Worm (Caenorhabditis elegans) whole organism, L4 larva: ENCODE results near the gene tmem-132.
A peak's percentile ranks its signal among the peaks of the same experiment; 100 is the strongest.

ENCODE experiments used
- F10B5.3 ChIP-seq: sonication (generic microtip); optimal IDR thresholded peaks from 2 replicates; lab custom pipeline; 2016; ENCODE audit warnings: mild to moderate bottlenecking, missing genetic modification characterization, missing compliant biosample characterization
- F44E2.7 ChIP-seq: fragments of 200-800 bp; sonication (Bioruptor generic); IDR thresholded peaks from 2 replicates; pipeline ENCODE4 v2.1.2; 2022; ENCODE audit warnings: missing genetic modification characterization, missing compliant biosample characterization
- F49E8.2 ChIP-seq: sonication (generic microtip); optimal IDR thresholded peaks from 2 replicates; lab custom pipeline; 2016; ENCODE audit warnings: missing compliant biosample characterization, mild to moderate bottlenecking, missing genetic modification characterization, borderline replicate concordance
- R02D3.7 ChIP-seq: fragments of 150-350 bp; sonication (generic microtip); optimal IDR thresholded peaks from 3 replicates; lab custom pipeline; 2014; ENCODE audit warnings: missing biosample characterization, missing genetic modification characterization
- T20F7.1 ChIP-seq: fragments of 200-800 bp; sonication (Bioruptor generic); optimal IDR thresholded peaks from 2 replicates; lab custom pipeline; 2018; ENCODE audit warnings: mild to moderate bottlenecking, missing genetic modification characterization, missing compliant biosample characterization
- Y105C5A.15 ChIP-seq: fragments of 200-800 bp; sonication (Bioruptor generic); IDR thresholded peaks from 2 replicates; pipeline ENCODE4 v1.3.6; 2022; ENCODE audit warnings: missing genetic modification characterization, missing compliant biosample characterization
- Y5F2A.4 ChIP-seq: fragments of 200-800 bp; sonication (Bioruptor generic); optimal IDR thresholded peaks from 2 replicates; lab custom pipeline; 2018; ENCODE audit warnings: mild to moderate bottlenecking, missing genetic modification characterization, missing compliant biosample characterization
- Y75B8A.6 ChIP-seq: fragments of 200-800 bp; sonication (Bioruptor generic); IDR thresholded peaks from 2 replicates; pipeline ENCODE4 v1.3.6; 2022; ENCODE audit warnings: missing genetic modification reagents, missing genetic modification characterization, missing compliant biosample characterization
- ZK337.2 ChIP-seq: fragments of 200-800 bp; sonication (Bioruptor generic); IDR thresholded peaks from 2 replicates; pipeline ENCODE4 v1.3.6; 2022; ENCODE audit warnings: missing genetic modification reagents, missing genetic modification characterization, missing compliant biosample characterization
- ZK546.5 ChIP-seq, 2 experiments: sonication (generic microtip); optimal IDR thresholded peaks; 2 replicates each; lab custom pipeline; 2017; ENCODE audit warnings: missing biosample characterization in 2 of 2, missing genetic modification characterization in 2 of 2
- aha-1 ChIP-seq: fragments of 150-350 bp; peaks from one replicate; lab custom pipeline; 2014; ENCODE audit warnings: missing biosample characterization, missing genetic modification characterization
- ama-1 ChIP-seq: fragments of 150-350 bp; optimal IDR thresholded peaks from 2 replicates; lab custom pipeline; 2014; ENCODE audit warnings: inconsistent platforms, mixed read lengths
- attf-4 ChIP-seq: sonication (generic microtip); optimal IDR thresholded peaks from 3 replicates; lab custom pipeline; 2017; ENCODE audit warnings: missing biosample characterization, missing genetic modification characterization
- ceh-44 ChIP-seq: fragments of 200-800 bp; sonication (Bioruptor generic); IDR thresholded peaks from 2 replicates; pipeline ENCODE4 v1.3.6; 2022; ENCODE audit warnings: missing genetic modification reagents, missing genetic modification characterization, missing compliant biosample characterization
- ceh-62 ChIP-seq: sonication (generic microtip); optimal IDR thresholded peaks from 2 replicates; lab custom pipeline; 2017; ENCODE audit warnings: missing biosample characterization, missing genetic modification characterization
- ceh-82 ChIP-seq: sonication (generic microtip); optimal IDR thresholded peaks from 2 replicates; lab custom pipeline; 2017; ENCODE audit warnings: missing biosample characterization, missing genetic modification characterization
- ces-1 ChIP-seq: fragments of 150-350 bp; sonication (generic microtip); optimal IDR thresholded peaks from 4 replicates; lab custom pipeline; 2014; ENCODE audit warnings: missing biosample characterization, missing genetic modification reagents, missing genetic modification characterization
- daf-12 ChIP-seq: fragments of 150-350 bp; optimal IDR thresholded peaks from 2 replicates; lab custom pipeline; 2014; ENCODE audit warnings: missing biosample characterization, missing genetic modification reagents, missing genetic modification characterization
- daf-8 ChIP-seq: fragments of 200-800 bp; sonication (Bioruptor generic); IDR thresholded peaks from 2 replicates; pipeline ENCODE4 v1.3.6; 2022; ENCODE audit warnings: missing genetic modification characterization, missing compliant biosample characterization
- dmd-9 ChIP-seq: fragments of 200-800 bp; sonication (Bioruptor generic); IDR thresholded peaks from 2 replicates; pipeline ENCODE4 v1.3.6; 2022; ENCODE audit warnings: missing genetic modification reagents, missing genetic modification characterization, missing compliant biosample characterization
- hif-1 ChIP-seq, 2 experiments: sonication (generic microtip); optimal IDR thresholded peaks; 2 replicates each; lab custom pipeline; 2016 to 2017; ENCODE audit warnings: missing compliant biosample characterization in 2 of 2, missing genetic modification characterization in 2 of 2, missing genetic modification reagents in 2 of 2, missing genotype in 2 of 2, mild to moderate bottlenecking in 1 of 2
- hmg-1.1 ChIP-seq: fragments of 200-800 bp; sonication (Bioruptor generic); IDR thresholded peaks from 2 replicates; pipeline ENCODE4 v1.3.6; 2022; ENCODE audit warnings: missing genetic modification reagents, missing genetic modification characterization, missing compliant biosample characterization
- jun-1 ChIP-seq: fragments of 150-350 bp; optimal IDR thresholded peaks from 2 replicates; lab custom pipeline; 2014; ENCODE audit warnings: missing biosample characterization, missing genetic modification reagents, missing genetic modification characterization
- lin-13 ChIP-seq: fragments of 150-350 bp; optimal IDR thresholded peaks from 2 replicates; lab custom pipeline; 2014; ENCODE audit warnings: missing biosample characterization, missing genetic modification reagents, missing genetic modification characterization
- lir-3 ChIP-seq: sonication (generic microtip); optimal IDR thresholded peaks from 2 replicates; lab custom pipeline; 2016; ENCODE audit warnings: mild to moderate bottlenecking, missing genetic modification characterization, missing compliant biosample characterization
- madf-5 ChIP-seq, 2 experiments: fragments of 200-800 bp; sonication (Bioruptor generic); IDR thresholded peaks; 2 replicates each; pipeline ENCODE4 v1.3.6; 2022; ENCODE audit warnings: missing compliant biosample characterization in 2 of 2, missing genetic modification characterization in 2 of 2
- madf-9 ChIP-seq: fragments of 200-800 bp; sonication (Bioruptor generic); conservative IDR thresholded peaks from 2 replicates; pipeline ENCODE4 v1.3.6; 2022; ENCODE audit warnings: missing genetic modification reagents, missing genetic modification characterization, missing compliant biosample characterization
- mep-1 ChIP-seq: fragments of 150-350 bp; sonication (generic microtip); optimal IDR thresholded peaks from 3 replicates; lab custom pipeline; 2014; ENCODE audit warnings: missing biosample characterization, missing genetic modification characterization
- mes-2 ChIP-seq: sonication (generic microtip); optimal IDR thresholded peaks from 2 replicates; lab custom pipeline; 2016; ENCODE audit warnings: missing genotype, mild to moderate bottlenecking, missing genetic modification characterization, missing compliant biosample characterization; ENCODE audit not compliant: poor library complexity, severe bottlenecking
- mxl-3 ChIP-seq: fragments of 200-800 bp; sonication (Bioruptor generic); optimal IDR thresholded peaks from 2 replicates; lab custom pipeline; 2018; ENCODE audit warnings: mild to moderate bottlenecking, missing genetic modification characterization, missing compliant biosample characterization
- nhr-25 ChIP-seq: sonication (generic microtip); optimal IDR thresholded peaks from 2 replicates; lab custom pipeline; 2017; ENCODE audit warnings: missing genetic modification characterization, mild to moderate bottlenecking, missing compliant biosample characterization, antibody characterized with exemption, moderate library complexity, borderline replicate concordance; ENCODE audit not compliant: insufficient read depth
- nhr-28 ChIP-seq: fragments of 150-350 bp; optimal IDR thresholded peaks from 2 replicates; lab custom pipeline; 2014; ENCODE audit warnings: missing biosample characterization, missing genetic modification characterization
- nhr-41 ChIP-seq: fragments of 200-800 bp; sonication (Bioruptor generic); IDR thresholded peaks from 2 replicates; pipeline ENCODE4 v1.3.6; 2022; ENCODE audit warnings: missing genetic modification reagents, missing genetic modification characterization, missing compliant biosample characterization
- nhr-42 ChIP-seq: fragments of 200-800 bp; sonication (Bioruptor generic); IDR thresholded peaks from 2 replicates; pipeline ENCODE4 v1.3.6; 2022; ENCODE audit warnings: missing genetic modification characterization, missing compliant biosample characterization
- nhr-6 ChIP-seq: fragments of 150-350 bp; optimal IDR thresholded peaks from 2 replicates; lab custom pipeline; 2014; ENCODE audit warnings: missing biosample characterization, missing genetic modification characterization
- nhr-76 ChIP-seq: fragments of 150-350 bp; optimal IDR thresholded peaks from 2 replicates; lab custom pipeline; 2014; ENCODE audit warnings: missing biosample characterization, missing genetic modification characterization
- nhr-77 ChIP-seq: fragments of 150-350 bp; optimal IDR thresholded peaks from 2 replicates; lab custom pipeline; 2014; ENCODE audit warnings: missing biosample characterization, missing genetic modification characterization
- rbr-2 ChIP-seq: sonication (generic microtip); optimal IDR thresholded peaks from 2 replicates; lab custom pipeline; 2016; ENCODE audit warnings: missing genotype, missing genetic modification characterization, missing compliant biosample characterization
- skn-1 ChIP-seq: fragments of 150-350 bp; optimal IDR thresholded peaks from 2 replicates; lab custom pipeline; 2014; ENCODE audit warnings: missing biosample characterization, missing genetic modification characterization
- snpc-1.2 ChIP-seq: fragments of 200-800 bp; sonication (Bioruptor generic); IDR thresholded peaks from 2 replicates; pipeline ENCODE4 v1.3.6; 2022; ENCODE audit warnings: missing genetic modification reagents, missing genetic modification characterization, missing compliant biosample characterization
- spr-1 ChIP-seq: sonication (generic microtip); optimal IDR thresholded peaks from 2 replicates; lab custom pipeline; 2016; ENCODE audit warnings: mild to moderate bottlenecking, missing genetic modification characterization, missing compliant biosample characterization
- unc-39 ChIP-seq: sonication (generic microtip); optimal IDR thresholded peaks from 2 replicates; lab custom pipeline; 2017; ENCODE audit warnings: missing biosample characterization, missing genetic modification characterization
- unc-62 ChIP-seq, 3 experiments: fragments of 150-350 bp in 1 of 3; sonication (generic microtip); optimal IDR thresholded peaks in 2 of 3; peaks in 1 of 3; 1 replicate in 1 of 3; 2 replicates in 2 of 3; lab custom pipeline; 2014 to 2017; ENCODE audit warnings: missing biosample characterization in 3 of 3, missing genetic modification characterization in 3 of 3, missing genetic modification reagents in 3 of 3, missing genotype in 1 of 3
- zip-2 ChIP-seq: fragments of 150-350 bp; optimal IDR thresholded peaks from 2 replicates; lab custom pipeline; 2014; ENCODE audit warnings: missing biosample characterization, missing genetic modification characterization

The tmem-132 gene

DNA sequence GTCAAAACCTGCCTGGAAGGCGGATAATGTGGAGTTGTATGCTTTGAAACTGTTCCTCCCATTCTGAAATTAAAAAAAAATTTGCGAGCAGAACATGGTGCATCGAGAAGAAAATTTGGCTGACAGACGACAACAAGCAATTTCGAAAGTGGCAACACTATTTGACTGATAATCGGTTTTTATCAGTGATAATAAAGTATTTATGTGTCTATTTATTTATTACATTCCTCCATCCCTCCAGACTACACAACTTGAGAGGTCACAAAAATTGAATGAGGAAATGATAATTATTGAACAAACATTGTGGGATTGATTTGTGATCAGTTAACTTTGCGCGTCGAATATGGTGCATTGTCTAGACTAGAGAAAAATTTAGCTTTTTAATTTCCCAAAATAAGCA is 23.1 kb upstream of the tmem-132 start, which contains the start of gene cest-25 (continued):
- TF ChIP-seq daf-12 (tag; lab: Kevin White, UChicago) (no peak), attf-4 (no peak), daf-8 (no peak), skn-1 (no peak), zip-2 (no peak), ZK546.5 (tag; optimal IDR thresholded peaks at IDR 0.05; lab: Kevin White, UChicago) (no peak), ama-1 (lab: Kevin White, UChicago) (no peak), lir-3 (tag; lab: Kevin White, UChicago) (no peak), nhr-76 (no peak), ceh-62 (tag; lab: Kevin White, UChicago) (no peak), lin-13 (no peak), mxl-3 (GFP tag; lab: Kevin White, UChicago) (no peak), nhr-77 (tag; lab: Kevin White, UChicago) (peak; percentile 71), nhr-28 (peak; percentile 96), nhr-42 (GFP tag; lab: Robert Waterston, UW) (no peak), jun-1 (tag; lab: Kevin White, UChicago) (no peak), nhr-25 (tag; lab: Kevin White, UChicago) (no peak), unc-39 (tag; lab: Kevin White, UChicago) (no peak), dmd-9 (no peak), rbr-2 (tag; lab: Kevin White, UChicago) (no peak), nhr-41 (GFP tag; lab: Robert Waterston, UW) (no peak), T20F7.1 (peak; percentile 21), Y5F2A.4 (no peak), F44E2.7 (GFP tag; lab: Robert Waterston, UW) (no peak), hif-1 (tag; optimal IDR thresholded peaks at IDR 0.05; lab: Kevin White, UChicago) (no peak), spr-1 (tag; lab: Kevin White, UChicago) (no peak), F10B5.3 (tag; lab: Kevin White, UChicago) (no peak), nhr-6 (tag; lab: Kevin White, UChicago) (no peak), mep-1 (no peak), R02D3.7 (no peak), F49E8.2 (no peak), madf-5 (GFP tag; IDR thresholded peaks at IDR 0.05; lab: Robert Waterston, UW) (no peak), Y75B8A.6 (GFP tag; lab: Robert Waterston, UW) (no peak), ces-1 (GFP tag; lab: Kevin White, UChicago) (no peak), ZK337.2 (GFP tag; lab: Robert Waterston, UW) (no peak), mes-2 (tag; lab: Kevin White, UChicago) (no peak), unc-62 (GFP tag; optimal IDR thresholded peaks at IDR 0.05 in 1 of 2; lab: Kevin White, UChicago) (no peak), unc-62 (tag; optimal IDR thresholded peaks at IDR 0.05; lab: Kevin White, UChicago) (no peak), aha-1 (no peak), hmg-1.1 (no peak), ceh-82 (tag; lab: Kevin White, UChicago) (no peak), ceh-44 (GFP tag; lab: Robert Waterston, UW) (no peak), madf-9 (GFP tag; lab: Robert Waterston, UW) (no peak), Y105C5A.15 (GFP tag; lab: Robert Waterston, UW) (no peak), snpc-1.2 (GFP tag; lab: Robert Waterston, UW) (no peak)
